Fruit fly (Drosophila melanogaster): ENCODE results near the gene CG10512.

Gene CG10512

dm6 chr3L:21252932-21253760 is 50.4 kb downstream of the CG10512 start (continued):
- TF ChIP-seq CG3919 (GFP tag; optimal IDR thresholded peaks at IDR 0.05), result peak; percentile 66
- peak; percentile 55 for TF ChIP-seq CG8632 (GFP tag; optimal IDR thresholded peaks at IDR 0.05)
- TF ChIP-seq CG6854 (GFP tag; optimal IDR thresholded peaks at IDR 0.05), result no peak
- TF ChIP-seq net (GFP tag; optimal IDR thresholded peaks at IDR 0.05), result peak; percentile 34
- no peak for TF ChIP-seq CG9139 (GFP tag; optimal IDR thresholded peaks at IDR 0.05)
- TF ChIP-seq CG8119 (GFP tag; IDR thresholded peaks at IDR 0.05), result no peak
- TF ChIP-seq Sox14 (GFP tag; optimal IDR thresholded peaks at IDR 0.05), result no peak
- no peak for TF ChIP-seq fd85E (GFP tag; optimal IDR thresholded peaks at IDR 0.05)
- peak; percentile 49 for TF ChIP-seq Met (GFP tag; optimal IDR thresholded peaks at IDR 0.05)
- TF ChIP-seq CG6808 (GFP tag; optimal IDR thresholded peaks at IDR 0.05), result peak; percentile 66
- peak; percentile 0 for TF ChIP-seq Hr39 (GFP tag; optimal IDR thresholded peaks at IDR 0.05)
- peak; percentile 83 for TF ChIP-seq CG10631 (GFP tag; optimal IDR thresholded peaks at IDR 0.05)
- peak; percentile 50 for TF ChIP-seq achi (GFP tag; optimal IDR thresholded peaks at IDR 0.05)
- no peak for TF ChIP-seq Blimp-1 (GFP tag; optimal IDR thresholded peaks at IDR 0.05)
- peak; percentile 36 for TF ChIP-seq CG32006 (GFP tag; optimal IDR thresholded peaks at IDR 0.05)
- peak; percentile 40; the same call in 1 of the 3 replicates for TF ChIP-seq CG6163 (GFP tag; IDR thresholded peaks at IDR 0.05)
- TF ChIP-seq spab (GFP tag; optimal IDR thresholded peaks at IDR 0.05), result peak; percentile 79
- TF ChIP-seq salr (GFP tag; optimal IDR thresholded peaks at IDR 0.05), result peak; percentile 1 to 80
- no peak for TF ChIP-seq CG11294 (GFP tag; IDR thresholded peaks at IDR 0.05)
- peak; percentile 80 for TF ChIP-seq CG10669 (GFP tag; optimal IDR thresholded peaks at IDR 0.05)
- TF ChIP-seq Sox15 (GFP tag; optimal IDR thresholded peaks at IDR 0.05), result peak; percentile 31
- no peak for TF ChIP-seq Hr38 (GFP tag; optimal IDR thresholded peaks at IDR 0.05)
- peak; percentile 39 for TF ChIP-seq CG6792 (GFP tag; optimal IDR thresholded peaks at IDR 0.05)
- peak; percentile 4 for TF ChIP-seq Sox102F (GFP tag; optimal IDR thresholded peaks at IDR 0.05)
- peak; percentile 68 for TF ChIP-seq topi (GFP tag; optimal IDR thresholded peaks at IDR 0.05)

dm6 chr3L:21253761-21254523 is 51.2 kb downstream of the CG10512 start:
- TF ChIP-seq CG6276 (GFP tag; optimal IDR thresholded peaks at IDR 0.05) (peak; percentile 71), Hr4 (GFP tag; optimal IDR thresholded peaks at IDR 0.05) (peak; percentile 83), CG8319 (GFP tag; optimal IDR thresholded peaks at IDR 0.05) (peak; percentile 99), Eip93F (GFP tag; optimal IDR thresholded peaks at IDR 0.05) (peak; percentile 99), esn (GFP tag; optimal IDR thresholded peaks at IDR 0.05) (peak; percentile 100), salr (GFP tag; optimal IDR thresholded peaks at IDR 0.05) (peak; percentile 89 to 97), CG11902 (GFP tag; optimal IDR thresholded peaks at IDR 0.05) (peak; percentile 99), Hr38 (GFP tag; optimal IDR thresholded peaks at IDR 0.05) (no peak), spab (GFP tag; optimal IDR thresholded peaks at IDR 0.05) (peak; percentile 99), CG4318 (GFP tag; optimal IDR thresholded peaks at IDR 0.05) (peak; percentile 65), CG9139 (GFP tag; optimal IDR thresholded peaks at IDR 0.05) (peak; percentile 98), Lpt (GFP tag; optimal IDR thresholded peaks at IDR 0.05) (peak; percentile 89), CG11294 (GFP tag; IDR thresholded peaks at IDR 0.05) (peak; percentile 63), Smox (GFP tag; optimal IDR thresholded peaks at IDR 0.05) (peak; percentile 99), CG8632 (GFP tag; optimal IDR thresholded peaks at IDR 0.05) (peak; percentile 99), pdm3 (GFP tag; optimal IDR thresholded peaks at IDR 0.05) (peak; percentile 99), ss (GFP tag; optimal IDR thresholded peaks at IDR 0.05) (peak; percentile 93 to 99), CG3032 (tag; optimal IDR thresholded peaks at IDR 0.05) (peak; percentile 99), CG11762 (GFP tag; optimal IDR thresholded peaks at IDR 0.05; ENCODE audit: insufficient read depth) (peak; percentile 97), dac (GFP tag; optimal IDR thresholded peaks at IDR 0.05) (peak; percentile 8), CG16779 (tag; optimal IDR thresholded peaks at IDR 0.05) (peak; percentile 90), Ets96B (tag; optimal IDR thresholded peaks at IDR 0.05) (peak; percentile 99), fd85E (GFP tag; optimal IDR thresholded peaks at IDR 0.05) (peak; percentile 97), CG1621 (tag; optimal IDR thresholded peaks at IDR 0.05) (peak; percentile 96), eg (GFP tag; IDR thresholded peaks at IDR 0.05) (peak; percentile 82), CG6163 (GFP tag; IDR thresholded peaks at IDR 0.05) (peak; percentile 98), fd59A (GFP tag; optimal IDR thresholded peaks at IDR 0.05) (peak; percentile 98), Sox15 (GFP tag; optimal IDR thresholded peaks at IDR 0.05) (peak; percentile 98), Met (GFP tag; optimal IDR thresholded peaks at IDR 0.05) (peak; percentile 99), vri (GFP tag; optimal IDR thresholded peaks at IDR 0.05) (peak; percentile 99), CG6792 (GFP tag; optimal IDR thresholded peaks at IDR 0.05) (peak; percentile 99), Blimp-1 (GFP tag; optimal IDR thresholded peaks at IDR 0.05) (peak; percentile 97)
